Fruit fly (Drosophila melanogaster): Measurements from ENCODE around the gene sgll.

The sgll gene

DNA sequence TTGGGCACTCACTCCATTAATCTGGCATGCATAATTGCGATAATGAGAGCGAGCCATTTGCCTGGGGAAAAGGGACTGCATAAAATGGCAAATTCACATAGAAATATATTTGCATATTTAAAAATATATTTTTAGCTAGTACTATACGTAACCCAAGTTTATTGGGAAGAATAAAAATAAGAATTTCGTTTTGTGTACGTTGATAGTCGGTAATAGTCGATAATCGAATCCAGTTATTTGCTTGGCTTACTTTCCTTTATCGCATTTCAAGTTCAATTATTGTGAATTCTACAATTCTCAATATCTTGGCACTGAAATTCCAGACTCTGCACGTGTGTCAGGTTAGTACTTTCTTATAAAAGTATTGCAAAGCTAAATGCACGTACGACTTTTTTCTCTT, 7.6 kb upstream of the sgll start, which contains the start of gene CG3014:
Gene CG3014 (minus strand): TSS at position 101 of the 400 bp plus-strand sequence.
- TF ChIP-seq insv (optimal IDR thresholded peaks at IDR 0.05): no peak
- TF ChIP-seq psq (optimal IDR thresholded peaks at IDR 0.05): no peak
- TF ChIP-seq h (optimal IDR thresholded peaks at IDR 0.05): no peak
- no peak for TF ChIP-seq ttk (optimal IDR thresholded peaks at IDR 0.05)
- no peak for TF ChIP-seq Myc (optimal IDR thresholded peaks at IDR 0.05)
- TF ChIP-seq Sin3A (optimal IDR thresholded peaks at IDR 0.05): no peak

DNA sequence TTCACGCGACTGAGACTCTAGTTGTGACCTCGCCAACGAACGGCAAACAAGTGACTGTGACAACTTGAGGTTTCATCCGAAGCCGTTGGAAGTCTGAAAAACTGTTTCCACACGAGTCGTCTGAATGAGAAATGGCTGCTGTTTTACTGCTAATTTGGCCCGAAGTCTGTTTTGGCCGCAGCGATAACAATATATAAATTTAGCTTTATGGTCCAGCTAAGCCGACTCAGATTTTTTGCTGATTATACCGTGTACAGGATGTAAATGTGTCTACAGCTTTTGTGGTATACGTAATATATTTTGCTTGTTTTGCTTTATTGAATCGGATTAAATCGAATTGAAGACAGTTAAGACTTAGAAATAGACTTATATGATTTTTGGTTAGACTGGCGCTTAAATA, 6.0 kb upstream of the sgll start, which contains the start of gene CG18268:
Gene CG18268 (minus strand): TSS at position 101 of the 400 bp plus-strand sequence.
- no peak for TF ChIP-seq Sin3A (optimal IDR thresholded peaks at IDR 0.05)
- no peak for TF ChIP-seq ttk (optimal IDR thresholded peaks at IDR 0.05)
- TF ChIP-seq insv (optimal IDR thresholded peaks at IDR 0.05): no peak
- TF ChIP-seq Myc (optimal IDR thresholded peaks at IDR 0.05): no peak
- TF ChIP-seq h (optimal IDR thresholded peaks at IDR 0.05): no peak
- TF ChIP-seq psq (optimal IDR thresholded peaks at IDR 0.05): no peak

DNA sequence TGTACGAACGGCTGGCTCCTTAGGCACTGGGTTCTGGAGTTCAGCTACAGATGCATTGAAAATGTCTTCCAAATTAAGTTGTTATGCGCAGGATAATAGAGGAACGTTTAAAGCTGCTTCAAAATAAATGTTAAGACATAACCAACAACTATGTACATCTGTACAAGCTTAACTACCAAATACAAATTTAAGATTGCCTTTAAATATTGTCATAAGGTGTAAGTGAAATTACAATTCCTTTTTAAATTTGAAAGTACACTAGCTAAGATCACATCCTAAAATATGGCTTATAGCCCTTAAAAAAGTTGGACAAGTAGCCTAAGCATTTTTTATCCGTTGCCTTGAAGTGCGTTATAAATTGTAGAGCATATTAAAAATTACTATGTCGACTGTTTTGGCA, 1.2 kb downstream of the sgll start, which contains the start of gene CG31473:
Gene CG31473 (plus strand): TSS at position 301 of the 400 bp plus-strand sequence.
- TF ChIP-seq Myc (optimal IDR thresholded peaks at IDR 0.05): no peak
- TF ChIP-seq Sin3A (optimal IDR thresholded peaks at IDR 0.05): no peak
- TF ChIP-seq psq (optimal IDR thresholded peaks at IDR 0.05): no peak
- TF ChIP-seq h (optimal IDR thresholded peaks at IDR 0.05): no peak
- TF ChIP-seq insv (optimal IDR thresholded peaks at IDR 0.05): no peak
- no peak for TF ChIP-seq ttk (optimal IDR thresholded peaks at IDR 0.05)

DNA sequence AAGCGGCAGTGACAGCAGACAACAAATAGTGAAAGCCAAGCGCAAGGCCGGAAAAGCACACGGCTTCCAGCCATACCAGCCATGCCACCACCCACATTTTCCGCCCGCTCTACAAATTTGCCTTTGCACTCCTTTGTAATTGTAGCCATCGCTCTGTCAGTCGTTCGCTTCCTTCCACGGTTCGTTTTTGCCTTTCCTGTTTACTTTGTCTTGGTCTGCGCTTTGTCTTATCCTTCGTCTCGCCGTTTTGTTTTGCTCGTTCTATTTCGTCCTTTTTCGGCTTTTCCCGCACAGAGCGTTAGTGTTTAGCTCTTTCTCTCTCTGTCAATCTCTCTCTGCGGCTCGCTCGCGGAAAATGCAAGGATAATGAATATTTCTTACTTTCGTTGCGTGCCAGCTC, 3.2 kb downstream of the sgll start:
- no peak for TF ChIP-seq ttk (optimal IDR thresholded peaks at IDR 0.05)
- TF ChIP-seq h (optimal IDR thresholded peaks at IDR 0.05): no peak
- TF ChIP-seq insv (optimal IDR thresholded peaks at IDR 0.05): no peak
- TF ChIP-seq Myc (optimal IDR thresholded peaks at IDR 0.05): no peak
- no peak for TF ChIP-seq psq (optimal IDR thresholded peaks at IDR 0.05)
- no peak for TF ChIP-seq Sin3A (optimal IDR thresholded peaks at IDR 0.05)

DNA sequence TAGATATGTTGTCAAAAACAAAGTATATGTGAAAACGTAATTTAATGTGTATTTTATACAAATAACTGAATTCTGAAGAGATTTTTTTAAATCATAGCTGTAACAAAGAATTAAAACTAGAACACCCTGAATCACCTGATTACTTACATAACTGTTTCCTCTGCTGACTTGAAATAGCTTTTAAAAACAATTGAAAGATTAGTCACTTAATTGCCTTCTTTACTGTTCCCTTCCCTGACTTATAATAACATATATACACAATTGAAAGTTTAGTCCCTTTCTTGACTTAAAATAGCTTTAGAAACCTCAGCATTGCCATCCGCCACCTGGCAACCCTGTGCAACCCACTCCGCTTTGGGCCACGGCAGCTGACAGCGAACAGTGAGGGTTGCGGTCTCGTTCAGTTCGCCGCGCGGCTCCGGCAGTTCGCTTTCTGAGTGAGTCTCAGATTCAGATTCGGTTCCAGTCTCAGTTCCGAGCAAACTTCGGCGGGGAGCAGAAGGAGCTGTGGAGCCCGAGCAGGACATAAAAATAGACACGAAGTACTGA, 3.7 kb downstream of the sgll start, which contains the start of gene CG34384:
Gene CG34384 (plus strand): TSS at position 381 of the 549 bp plus-strand sequence.
- no peak for TF ChIP-seq psq (optimal IDR thresholded peaks at IDR 0.05)
- no peak for TF ChIP-seq ttk (optimal IDR thresholded peaks at IDR 0.05)
- no peak for TF ChIP-seq Myc (optimal IDR thresholded peaks at IDR 0.05)
- TF ChIP-seq insv (optimal IDR thresholded peaks at IDR 0.05): no peak
- TF ChIP-seq h (optimal IDR thresholded peaks at IDR 0.05): no peak
- TF ChIP-seq Sin3A (optimal IDR thresholded peaks at IDR 0.05): no peak

DNA sequence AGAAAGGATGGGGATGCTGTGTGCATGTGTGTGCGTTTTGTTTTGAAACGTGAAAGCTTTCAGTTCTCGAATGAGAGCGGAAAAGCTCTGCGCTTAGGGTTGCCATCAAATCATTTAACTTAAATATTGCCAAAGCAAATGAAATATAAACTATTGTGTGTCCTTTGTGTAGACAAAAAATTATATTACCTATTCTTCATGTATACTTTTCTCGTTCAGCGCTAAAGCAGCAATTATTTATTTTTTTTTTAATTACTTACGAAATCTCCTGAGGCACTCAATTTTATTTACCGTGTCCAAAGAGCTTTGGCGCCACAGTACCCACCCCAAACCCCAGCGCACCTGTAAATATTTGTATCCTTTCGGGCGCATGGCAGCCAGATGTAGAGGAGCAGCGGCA, 11.2 kb downstream of the sgll start:
- TF ChIP-seq h (optimal IDR thresholded peaks at IDR 0.05): no peak
- no peak for TF ChIP-seq psq (optimal IDR thresholded peaks at IDR 0.05)
- TF ChIP-seq Myc (optimal IDR thresholded peaks at IDR 0.05): no peak
- TF ChIP-seq insv (optimal IDR thresholded peaks at IDR 0.05): no peak
- no peak for TF ChIP-seq ttk (optimal IDR thresholded peaks at IDR 0.05)
- TF ChIP-seq Sin3A (optimal IDR thresholded peaks at IDR 0.05): no peak

Measured in Kc167 (cell line).